Worm (Caenorhabditis elegans) whole organism, late embryonic: ENCODE results near the gene twk-28.

Experiments
- K09A11.1 ChIP-seq: sonication (generic microtip); optimal IDR thresholded peaks from 2 replicates; lab custom pipeline; 2017; ENCODE audit warnings: antibody characterized with exemption, mild to moderate bottlenecking, missing genetic modification characterization, missing compliant biosample characterization; ENCODE audit not compliant: insufficient read depth
- ahr-1 ChIP-seq: sonication (generic microtip); optimal IDR thresholded peaks from 2 replicates; lab custom pipeline; 2016; ENCODE audit warnings: missing genetic modification characterization, missing compliant biosample characterization
- ceh-2 ChIP-seq: sonication (generic microtip); optimal IDR thresholded peaks from 2 replicates; lab custom pipeline; 2016; ENCODE audit warnings: missing genotype, missing genetic modification characterization, missing compliant biosample characterization
- ceh-24 ChIP-seq: sonication (generic microtip); optimal IDR thresholded peaks from 2 replicates; lab custom pipeline; 2016; ENCODE audit warnings: mild to moderate bottlenecking, missing genetic modification characterization, missing compliant biosample characterization
- ceh-30 ChIP-seq: fragments of 150-350 bp; optimal IDR thresholded peaks from 2 replicates; lab custom pipeline; 2014; ENCODE audit warnings: missing biosample characterization, missing genetic modification characterization
- ceh-31 ChIP-seq: sonication (generic microtip); optimal IDR thresholded peaks from 2 replicates; lab custom pipeline; 2016; ENCODE audit warnings: missing genetic modification characterization, missing compliant biosample characterization
- ceh-45 ChIP-seq: fragments of 200-800 bp; sonication (Bioruptor generic); IDR thresholded peaks from 2 replicates; pipeline ENCODE4 v1.3.6; 2022; ENCODE audit warnings: missing genetic modification reagents, missing genetic modification characterization, missing compliant biosample characterization
- che-1 ChIP-seq: sonication (generic microtip); optimal IDR thresholded peaks from 2 replicates; lab custom pipeline; 2016; ENCODE audit warnings: mild to moderate bottlenecking, missing genetic modification characterization, missing compliant biosample characterization
- dmd-4 ChIP-seq: sonication (generic microtip); optimal IDR thresholded peaks from 2 replicates; lab custom pipeline; 2016; ENCODE audit warnings: borderline replicate concordance, missing genetic modification characterization, missing compliant biosample characterization
- dve-1 ChIP-seq: sonication (generic microtip); optimal IDR thresholded peaks from 2 replicates; lab custom pipeline; 2017; ENCODE audit warnings: antibody characterized with exemption, mild to moderate bottlenecking, missing genetic modification characterization, missing compliant biosample characterization
- elt-2 ChIP-seq: sonication (generic microtip); optimal IDR thresholded peaks from 2 replicates; lab custom pipeline; 2016; ENCODE audit warnings: missing genetic modification reagents, missing genetic modification characterization, missing compliant biosample characterization
- elt-4 ChIP-seq: sonication (generic microtip); optimal IDR thresholded peaks from 2 replicates; lab custom pipeline; 2016; ENCODE audit warnings: missing genetic modification characterization, missing compliant biosample characterization
- eyg-1 ChIP-seq: sonication (generic microtip); optimal IDR thresholded peaks from 2 replicates; lab custom pipeline; 2016; ENCODE audit warnings: missing genotype, missing genetic modification characterization, missing compliant biosample characterization
- gmeb-2 ChIP-seq: sonication (generic microtip); optimal IDR thresholded peaks from 2 replicates; lab custom pipeline; 2016; ENCODE audit warnings: missing genetic modification characterization, inconsistent platforms, missing compliant biosample characterization
- hlh-13 ChIP-seq: fragments of 200-800 bp; sonication (Bioruptor generic); optimal IDR thresholded peaks from 2 replicates; lab custom pipeline; 2018; ENCODE audit warnings: mild to moderate bottlenecking, missing genetic modification characterization, missing compliant biosample characterization
- hlh-15 ChIP-seq: sonication (generic microtip); optimal IDR thresholded peaks from 2 replicates; lab custom pipeline; 2016; ENCODE audit warnings: missing genetic modification characterization, missing compliant biosample characterization
- hlh-30 ChIP-seq: sonication (generic microtip); optimal IDR thresholded peaks from 2 replicates; lab custom pipeline; 2017; ENCODE audit warnings: antibody characterized with exemption, missing genetic modification characterization, missing compliant biosample characterization; ENCODE audit not compliant: insufficient read depth
- lim-6 ChIP-seq: sonication (generic microtip); optimal IDR thresholded peaks from 2 replicates; lab custom pipeline; 2016; ENCODE audit warnings: missing genetic modification characterization, missing compliant biosample characterization
- madf-2 ChIP-seq: sonication (generic microtip); optimal IDR thresholded peaks from 2 replicates; lab custom pipeline; 2017; ENCODE audit warnings: missing genetic modification characterization, missing compliant biosample characterization
- mec-3 ChIP-seq: sonication (generic microtip); optimal IDR thresholded peaks from 2 replicates; lab custom pipeline; 2016; ENCODE audit warnings: borderline replicate concordance, missing genetic modification characterization, missing compliant biosample characterization
- nhr-11 ChIP-seq: fragments of 150-350 bp; optimal IDR thresholded peaks from 2 replicates; lab custom pipeline; 2014; ENCODE audit warnings: missing biosample characterization, missing genetic modification characterization
- nhr-232 ChIP-seq: sonication (generic microtip); optimal IDR thresholded peaks from 2 replicates; lab custom pipeline; 2016; ENCODE audit warnings: missing genetic modification characterization, missing compliant biosample characterization
- npax-4 ChIP-seq: sonication (generic microtip); optimal IDR thresholded peaks from 2 replicates; lab custom pipeline; 2016; ENCODE audit warnings: missing genetic modification characterization, missing compliant biosample characterization
- odd-2 ChIP-seq: sonication (generic microtip); optimal IDR thresholded peaks from 2 replicates; lab custom pipeline; 2017; ENCODE audit warnings: antibody characterized with exemption, mild to moderate bottlenecking, missing genetic modification characterization, missing compliant biosample characterization
- pag-3 ChIP-seq: sonication (generic microtip); optimal IDR thresholded peaks from 2 replicates; lab custom pipeline; 2016; ENCODE audit warnings: missing compliant biosample characterization, missing genetic modification characterization, borderline replicate concordance
- pat-9 ChIP-seq: fragments of 200-800 bp; sonication (Bioruptor generic); optimal IDR thresholded peaks from 2 replicates; lab custom pipeline; 2018; ENCODE audit warnings: mild to moderate bottlenecking, missing genetic modification characterization, moderate library complexity, missing compliant biosample characterization
- pax-1 ChIP-seq: fragments of 150-350 bp; optimal IDR thresholded peaks from 2 replicates; lab custom pipeline; 2014; ENCODE audit warnings: missing biosample characterization, missing genetic modification characterization
- pha-2 ChIP-seq: sonication (generic microtip); optimal IDR thresholded peaks from 2 replicates; lab custom pipeline; 2017; ENCODE audit warnings: mild to moderate bottlenecking, missing genetic modification characterization, missing compliant biosample characterization
- pqm-1 ChIP-seq: sonication (generic microtip); optimal IDR thresholded peaks from 2 replicates; lab custom pipeline; 2016; ENCODE audit warnings: missing genetic modification characterization, missing compliant biosample characterization
- rnt-1 ChIP-seq: sonication (generic microtip); optimal IDR thresholded peaks from 2 replicates; lab custom pipeline; 2016; ENCODE audit warnings: missing genetic modification characterization, missing compliant biosample characterization
- sdc-2 ChIP-seq: sonication (generic microtip); optimal IDR thresholded peaks from 2 replicates; lab custom pipeline; 2016; ENCODE audit warnings: missing genotype, missing genetic modification characterization, missing compliant biosample characterization
- tbx-2 ChIP-seq: sonication (generic microtip); optimal IDR thresholded peaks from 2 replicates; lab custom pipeline; 2016; ENCODE audit warnings: missing genetic modification characterization, missing compliant biosample characterization
- unc-42 ChIP-seq: sonication (generic microtip); optimal IDR thresholded peaks from 2 replicates; lab custom pipeline; 2016; ENCODE audit warnings: missing genotype, missing genetic modification characterization, missing compliant biosample characterization
- unc-55 ChIP-seq: sonication (generic microtip); optimal IDR thresholded peaks from 2 replicates; lab custom pipeline; 2017; ENCODE audit warnings: missing biosample characterization, missing genetic modification reagents, missing genetic modification characterization
- zip-5 ChIP-seq: sonication (generic microtip); optimal IDR thresholded peaks from 2 replicates; lab custom pipeline; 2016; ENCODE audit warnings: missing genetic modification characterization, missing compliant biosample characterization

twk-28 gene

ce11 chrX:4279294-4279782, at the start of gene twk-28, which contains the start of gene ets-9:
twk-28 (minus strand) TSS chrX:4279344.
ets-9 (plus strand) TSS chrX:4279703.
- TF ChIP-seq elt-2 = no peak
- no peak for TF ChIP-seq eyg-1
- no peak for TF ChIP-seq odd-2
- no peak for TF ChIP-seq lim-6 (tag; lab: Kevin White, UChicago)
- TF ChIP-seq sdc-2 (tag; lab: Kevin White, UChicago) = no peak
- TF ChIP-seq ceh-31 (tag; lab: Kevin White, UChicago) = no peak
- no peak for TF ChIP-seq dmd-4 (tag; lab: Kevin White, UChicago)

DNA sequence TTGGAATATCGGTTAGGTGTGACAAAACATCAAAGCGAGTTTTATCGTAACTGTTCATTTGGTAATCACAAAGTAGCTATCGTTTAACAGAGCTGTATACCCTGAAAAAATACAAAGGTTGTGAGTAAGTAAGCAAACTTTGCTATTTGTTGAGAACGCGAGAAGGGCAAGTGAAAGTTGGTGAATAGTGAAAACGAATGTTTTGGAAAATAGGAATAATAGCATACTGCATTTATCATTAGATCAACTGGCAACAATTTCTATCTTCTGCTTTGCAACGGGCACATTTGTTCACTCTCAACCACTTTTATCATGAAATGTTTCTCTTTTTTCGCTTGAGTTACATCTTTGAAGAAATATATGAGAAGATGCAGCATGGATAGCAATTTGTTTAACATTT, 49.7 kb upstream of the twk-28 start, which contains the start of gene C24A8.5:
TSS of gene C24A8.5 (minus strand) at position 101 of the 400 bp plus-strand sequence.
- no peak for TF ChIP-seq ceh-30 (tag; lab: Kevin White, UChicago)
- no peak for TF ChIP-seq unc-42 (tag; lab: Kevin White, UChicago)
- no peak for TF ChIP-seq hlh-13 (GFP tag; lab: Kevin White, UChicago)
- TF ChIP-seq dmd-4 (tag; lab: Kevin White, UChicago) = no peak
- TF ChIP-seq gmeb-2 (tag; lab: Kevin White, UChicago) = no peak
- no peak for TF ChIP-seq tbx-2 (tag; lab: Kevin White, UChicago)
- TF ChIP-seq lim-6 (tag; lab: Kevin White, UChicago) = no peak
- no peak for TF ChIP-seq mec-3 (tag; lab: Kevin White, UChicago)
- TF ChIP-seq elt-4 (tag; lab: Kevin White, UChicago) = no peak
- TF ChIP-seq nhr-11 (tag; lab: Kevin White, UChicago) = no peak
- TF ChIP-seq rnt-1 (tag; lab: Kevin White, UChicago) = no peak
- no peak for TF ChIP-seq npax-4 (tag; lab: Kevin White, UChicago)
- TF ChIP-seq K09A11.1 = no peak
- no peak for TF ChIP-seq unc-55 (GFP tag; lab: Kevin White, UChicago)
- TF ChIP-seq dve-1 (tag; lab: Kevin White, UChicago) = no peak
- no peak for TF ChIP-seq pha-2
- TF ChIP-seq pat-9 (tag; lab: Kevin White, UChicago) = no peak

DNA sequence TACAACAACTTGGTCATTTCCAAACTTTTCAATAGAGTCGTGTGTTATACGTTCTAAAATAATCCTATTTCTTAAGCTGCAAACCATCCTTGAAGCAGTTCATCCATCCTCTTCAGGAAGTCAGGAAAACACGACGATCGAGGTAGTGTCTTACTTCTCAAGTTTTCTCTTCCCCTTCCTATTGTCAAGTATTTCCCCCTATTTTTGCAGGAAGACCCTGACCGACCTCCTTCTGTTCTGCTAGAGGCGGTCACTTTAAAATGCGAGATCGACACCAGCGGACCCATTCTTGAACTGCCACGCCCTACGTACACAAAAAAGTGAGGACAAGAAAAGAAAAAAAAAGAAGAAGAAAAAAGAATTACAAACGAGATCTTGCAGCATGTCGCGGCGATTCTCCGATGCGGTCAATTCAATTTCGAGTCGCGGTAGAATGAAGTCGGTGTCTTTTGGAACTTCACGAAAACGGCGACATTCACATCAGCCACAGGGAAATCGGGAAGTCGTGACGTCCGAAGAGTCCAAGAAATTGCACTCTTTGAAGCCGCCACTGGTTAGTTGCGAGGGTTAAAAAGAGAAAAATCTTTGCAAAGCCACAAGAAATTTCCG, 43.8 kb upstream of the twk-28 start:
- TF ChIP-seq odd-2 (no peak), pax-1 (tag; lab: Kevin White, UChicago) (no peak), dmd-4 (tag; lab: Kevin White, UChicago) (no peak), lim-6 (tag; lab: Kevin White, UChicago) (no peak), unc-42 (tag; lab: Kevin White, UChicago) (peak; percentile 58)

- TF ChIP-seq che-1 (tag; lab: Kevin White, UChicago) (no peak), ceh-2 (tag; lab: Kevin White, UChicago) (no peak), nhr-232 (no peak), hlh-15 (tag; lab: Kevin White, UChicago) (no peak), gmeb-2 (tag; lab: Kevin White, UChicago) (no peak), pag-3 (tag; lab: Kevin White, UChicago) (no peak), hlh-30 (tag; lab: Kevin White, UChicago) (no peak), K09A11.1 (no peak), elt-2 (no peak), lim-6 (tag; lab: Kevin White, UChicago) (no peak), pqm-1 (no peak), odd-2 (no peak), unc-55 (GFP tag; lab: Kevin White, UChicago) (no peak), ceh-45 (GFP tag; lab: Robert Waterston, UW) (no peak), zip-5 (tag; lab: Kevin White, UChicago) (no peak), madf-2 (tag; lab: Kevin White, UChicago) (no peak), ceh-24 (tag; lab: Kevin White, UChicago) (no peak), unc-42 (tag; lab: Kevin White, UChicago) (no peak), ahr-1 (tag; lab: Kevin White, UChicago) (no peak)
Observed at ce11 chrX:4320563-4320962, 41.4 kb upstream of the twk-28 start, which contains the start of gene dop-6. dop-6 (plus strand) TSS chrX:4320863.
